Worm (Caenorhabditis elegans): ENCODE results near the gene F33G12.6.

DNA sequence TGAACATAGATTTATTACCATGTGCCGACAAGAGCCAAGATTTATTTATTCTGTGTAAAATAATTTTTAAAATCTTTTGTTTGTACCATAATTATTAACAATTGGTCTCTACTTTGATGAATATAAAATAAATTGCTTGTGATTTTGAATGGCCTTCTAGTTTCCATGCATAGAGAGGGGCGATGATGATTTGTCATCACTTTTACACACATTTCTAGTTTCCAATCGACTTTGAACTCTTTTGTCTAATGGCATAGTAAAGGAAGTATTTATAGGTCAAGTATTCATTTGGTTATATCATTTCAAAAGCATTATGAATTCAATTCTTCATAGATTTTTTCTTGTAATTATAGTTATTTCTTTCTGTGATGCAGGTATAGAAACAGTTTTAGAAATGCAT, 46.1 kb upstream of the F33G12.6 start, which contains the start of gene F59A6.10:
- no peak for TF ChIP-seq ztf-11 (tag; optimal IDR thresholded peaks at IDR 0.05)
- TF ChIP-seq fkh-10 (GFP tag; optimal IDR thresholded peaks at IDR 0.05) = no peak
- TF ChIP-seq snpc-4 (tag; optimal IDR thresholded peaks at IDR 0.05) = no peak
- no peak for TF ChIP-seq nhr-28 (tag; optimal IDR thresholded peaks at IDR 0.05)
- TF ChIP-seq ztf-4 (tag; optimal IDR thresholded peaks at IDR 0.05) = no peak
- no peak for TF ChIP-seq elt-2 (tag; optimal IDR thresholded peaks at IDR 0.05)
- no peak for TF ChIP-seq nhr-23 (tag; optimal IDR thresholded peaks at IDR 0.05)
- TF ChIP-seq elt-3 (tag; optimal IDR thresholded peaks at IDR 0.05) = no peak
- no peak for TF ChIP-seq lin-15B (tag; optimal IDR thresholded peaks at IDR 0.05)
- no peak for TF ChIP-seq nhr-11 (tag; optimal IDR thresholded peaks at IDR 0.05)
- no peak for TF ChIP-seq mdl-1 (tag; optimal IDR thresholded peaks at IDR 0.05)
- no peak for TF ChIP-seq nfya-1 (tag; optimal IDR thresholded peaks at IDR 0.05; ENCODE audit: insufficient read depth)

Measured in whole organism, L3 larva.